Worm (Caenorhabditis elegans) whole organism, mixed stage, embryonic: ENCODE data around the gene F38B6.8.
A peak's percentile ranks its signal among the peaks of the same experiment; 100 is the strongest.

Source experiments
- ces-1 ChIP-seq: fragments of 150-350 bp; optimal IDR thresholded peaks from 2 replicates; lab custom pipeline; 2014; ENCODE audit warnings: missing biosample characterization, missing genetic modification reagents, missing genetic modification characterization
- elt-3 ChIP-seq: fragments of 150-350 bp; optimal IDR thresholded peaks from 2 replicates; lab custom pipeline; 2014; ENCODE audit warnings: missing biosample characterization, missing genetic modification characterization
- nhr-28 ChIP-seq: fragments of 150-350 bp; optimal IDR thresholded peaks from 2 replicates; lab custom pipeline; 2014; ENCODE audit warnings: missing biosample characterization, missing genetic modification characterization
- pha-4 ChIP-seq: fragments of 150-350 bp; optimal IDR thresholded peaks from 2 replicates; lab custom pipeline; 2018; ENCODE audit warnings: missing biosample characterization, missing genetic modification reagents, missing genetic modification characterization
- ztf-11 ChIP-seq: fragments of 150-350 bp; optimal IDR thresholded peaks from 2 replicates; lab custom pipeline; 2014; ENCODE audit warnings: missing biosample characterization, missing genetic modification characterization

DNA sequence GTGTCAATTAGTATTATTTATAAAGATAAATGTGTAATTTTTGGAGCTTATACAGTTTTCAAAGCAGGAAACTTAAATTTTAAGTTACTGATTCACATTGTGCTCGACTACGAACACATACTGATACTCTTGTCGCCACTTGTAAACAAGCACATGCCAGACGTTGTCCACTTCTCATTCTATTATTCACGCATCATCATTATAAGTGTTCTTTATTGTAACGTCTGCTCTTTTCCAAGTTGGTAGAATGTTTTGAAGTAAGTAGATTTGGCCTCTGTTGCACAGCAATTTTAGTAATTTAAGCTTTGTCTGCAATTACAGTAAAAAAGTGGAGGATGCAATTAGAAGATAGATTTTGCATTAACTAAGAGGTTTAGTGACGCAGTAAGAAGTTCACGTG lies 10.3 kb upstream of the F38B6.8 start:
- no peak for TF ChIP-seq elt-3
- peak; percentile 58 for TF ChIP-seq ces-1
- no peak for TF ChIP-seq pha-4
- no peak for TF ChIP-seq nhr-28 (tag; lab: Kevin White, UChicago)
- no peak for TF ChIP-seq ztf-11 (tag; lab: Kevin White, UChicago)
